Fruit fly (Drosophila melanogaster): ENCODE data around the gene CG5895.

CG5895 gene

DNA sequence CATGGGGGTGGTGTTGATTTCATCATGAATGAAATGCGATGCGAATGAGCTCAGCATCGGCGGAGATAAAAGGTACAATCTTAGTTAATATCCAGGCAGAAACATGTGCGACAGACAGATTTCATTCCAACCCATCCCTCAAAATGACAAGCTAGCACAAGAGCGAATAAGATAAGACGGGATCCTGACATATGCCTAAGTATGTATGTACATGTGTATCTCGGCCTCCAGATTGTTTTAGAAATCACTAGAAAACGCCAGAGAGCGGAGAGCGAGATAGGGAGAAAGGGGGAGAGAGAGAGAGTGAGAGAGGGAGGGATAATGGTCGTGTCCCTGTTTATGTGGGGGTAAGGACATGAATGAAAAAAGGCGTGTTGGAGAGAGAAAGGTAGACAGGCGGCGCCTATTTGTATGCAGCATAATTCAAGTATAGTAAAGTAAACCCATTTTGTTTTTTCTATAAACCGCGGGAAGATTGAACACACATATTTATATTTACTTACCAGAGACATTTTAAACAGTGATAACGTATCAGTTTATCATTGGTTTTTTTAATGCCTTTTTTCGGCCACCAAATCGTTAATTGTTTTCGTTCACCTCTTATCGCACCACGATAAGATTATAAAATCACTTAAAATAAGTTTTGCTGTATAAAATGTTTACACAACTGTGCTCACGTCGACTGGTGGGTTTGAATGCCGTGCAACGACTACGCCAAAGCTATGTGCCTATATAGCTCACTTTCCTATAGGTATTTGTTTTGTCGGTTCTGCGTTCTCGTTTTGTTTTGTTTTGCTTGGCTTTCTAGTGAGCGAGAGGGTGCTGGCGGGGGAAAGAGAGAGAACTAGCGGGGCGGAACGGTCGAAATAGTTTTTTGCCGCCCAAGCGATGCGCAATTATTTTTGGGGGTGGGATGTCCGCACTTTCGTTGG lies 14.9 kb downstream of the CG5895 start:
- TF ChIP-seq CG7101 (tag; optimal IDR thresholded peaks at IDR 0.05) (peak; percentile 38), CG5204 (GFP tag; optimal IDR thresholded peaks at IDR 0.05) (no peak), CG12768 (GFP tag; optimal IDR thresholded peaks at IDR 0.05) (peak; percentile 75), Mnt (GFP tag; optimal IDR thresholded peaks at IDR 0.05) (peak; percentile 79), bab1 (GFP tag; optimal IDR thresholded peaks at IDR 0.05) (no peak), pad (GFP tag; optimal IDR thresholded peaks at IDR 0.05) (peak; percentile 21), Clk (GFP tag; optimal IDR thresholded peaks at IDR 0.05) (peak; percentile 39), CG1620 (GFP tag; optimal IDR thresholded peaks at IDR 0.05) (peak; percentile 19), ovo (GFP tag; optimal IDR thresholded peaks at IDR 0.05) (peak; percentile 48), tj (GFP tag; optimal IDR thresholded peaks at IDR 0.05) (peak; percentile 17), toe (GFP tag; optimal IDR thresholded peaks at IDR 0.05) (no peak), CG33017 (tag; optimal IDR thresholded peaks at IDR 0.05) (peak; percentile 82), cic (GFP tag; optimal IDR thresholded peaks at IDR 0.05) (peak; percentile 93), CG7045 (GFP tag; optimal IDR thresholded peaks at IDR 0.05) (peak; percentile 23), cnc (optimal IDR thresholded peaks at IDR 0.05) (no peak), kay (GFP tag; ENCODE audit: borderline replicate concordance) (peak; percentile 47), CG11617 (GFP tag; optimal IDR thresholded peaks at IDR 0.05) (peak; percentile 78), Crg-1 (GFP tag; optimal IDR thresholded peaks at IDR 0.05) (peak; percentile 47), Hr96 (GFP tag; optimal IDR thresholded peaks at IDR 0.05) (peak; percentile 13), CG14711 (tag; optimal IDR thresholded peaks at IDR 0.05) (peak; percentile 33)

DNA sequence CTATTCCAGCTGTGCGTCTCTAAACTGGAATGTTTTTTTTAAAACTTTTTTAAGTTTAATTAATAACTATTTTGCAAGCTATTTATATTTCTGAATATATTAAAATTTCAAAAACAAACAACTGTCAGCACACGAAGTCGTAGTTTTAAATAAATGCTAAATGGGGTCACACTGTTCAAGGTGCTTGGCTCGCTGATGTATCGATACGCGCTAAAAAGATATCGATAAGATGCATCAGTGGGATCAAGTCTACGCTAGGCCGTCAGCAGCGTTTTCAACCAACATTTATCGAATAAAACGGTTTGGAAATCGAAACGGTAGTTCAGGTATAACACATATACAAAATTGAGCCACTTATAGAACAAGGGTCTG lies 15.6 kb downstream of the CG5895 start, which contains the start of gene Diap1:
Gene Diap1, minus strand, starts transcription at position 148 of the 372 bp plus-strand sequence.
- TF ChIP-seq kay (GFP tag; ENCODE audit: borderline replicate concordance) (peak; percentile 89), CG7101 (tag; optimal IDR thresholded peaks at IDR 0.05) (no peak), tj (GFP tag; optimal IDR thresholded peaks at IDR 0.05) (no peak), Crg-1 (GFP tag; optimal IDR thresholded peaks at IDR 0.05) (no peak), Mnt (GFP tag; optimal IDR thresholded peaks at IDR 0.05) (peak; percentile 35), toe (GFP tag; optimal IDR thresholded peaks at IDR 0.05) (peak; percentile 44), Clk (GFP tag; optimal IDR thresholded peaks at IDR 0.05) (no peak), pad (GFP tag; optimal IDR thresholded peaks at IDR 0.05) (no peak), ovo (GFP tag; optimal IDR thresholded peaks at IDR 0.05) (no peak), bab1 (GFP tag; optimal IDR thresholded peaks at IDR 0.05) (peak; percentile 33), CG1620 (GFP tag; optimal IDR thresholded peaks at IDR 0.05) (no peak), CG33017 (tag; optimal IDR thresholded peaks at IDR 0.05) (no peak), CG14711 (tag; optimal IDR thresholded peaks at IDR 0.05) (no peak), CG5204 (GFP tag; optimal IDR thresholded peaks at IDR 0.05) (no peak), cnc (optimal IDR thresholded peaks at IDR 0.05) (no peak), CG11617 (GFP tag; optimal IDR thresholded peaks at IDR 0.05) (no peak), cic (GFP tag; optimal IDR thresholded peaks at IDR 0.05) (no peak)

DNA sequence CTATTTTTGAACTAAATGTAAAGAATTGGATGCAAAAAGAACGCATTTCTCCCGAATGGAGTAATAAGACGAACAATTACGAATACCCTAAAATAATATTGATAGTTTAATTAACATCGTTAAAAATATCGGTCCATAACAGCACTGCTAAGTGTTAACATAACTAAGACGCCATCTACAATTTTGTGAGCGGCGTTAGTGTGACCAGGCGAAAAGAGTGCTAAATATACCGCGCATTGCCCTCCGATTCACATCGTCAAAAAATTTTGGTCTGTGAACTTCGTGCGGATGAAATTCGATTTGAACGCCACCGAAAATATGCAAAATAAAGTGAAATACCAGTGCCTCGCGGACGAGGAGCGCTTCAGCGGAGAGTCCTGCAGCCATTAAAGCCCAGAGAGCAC lies 16.4 kb downstream of the CG5895 start, which contains the start of gene Mbs:
Gene Mbs, plus strand, starts transcription at position 241 of the 404 bp plus-strand sequence.
- TF ChIP-seq CG11617 (GFP tag; optimal IDR thresholded peaks at IDR 0.05) (no peak), CG7045 (GFP tag; optimal IDR thresholded peaks at IDR 0.05) (no peak), cnc (optimal IDR thresholded peaks at IDR 0.05) (no peak), kay (GFP tag; ENCODE audit: borderline replicate concordance) (peak; percentile 60), cic (GFP tag; optimal IDR thresholded peaks at IDR 0.05) (no peak), CG5204 (GFP tag; optimal IDR thresholded peaks at IDR 0.05) (peak; percentile 22), Hr96 (GFP tag; optimal IDR thresholded peaks at IDR 0.05) (peak; percentile 56), CG7101 (tag; optimal IDR thresholded peaks at IDR 0.05) (peak; percentile 38), toe (GFP tag; optimal IDR thresholded peaks at IDR 0.05) (peak; percentile 29), pad (GFP tag; optimal IDR thresholded peaks at IDR 0.05) (no peak), CG14711 (tag; optimal IDR thresholded peaks at IDR 0.05) (peak; percentile 27), ovo (GFP tag; optimal IDR thresholded peaks at IDR 0.05) (no peak), CG12768 (GFP tag; optimal IDR thresholded peaks at IDR 0.05) (no peak), bab1 (GFP tag; optimal IDR thresholded peaks at IDR 0.05) (peak; percentile 33), tj (GFP tag; optimal IDR thresholded peaks at IDR 0.05) (no peak), Mnt (GFP tag; optimal IDR thresholded peaks at IDR 0.05) (peak; percentile 29), CG33017 (tag; optimal IDR thresholded peaks at IDR 0.05) (no peak), Clk (GFP tag; optimal IDR thresholded peaks at IDR 0.05) (no peak), CG1620 (GFP tag; optimal IDR thresholded peaks at IDR 0.05) (peak; percentile 24), Crg-1 (GFP tag; optimal IDR thresholded peaks at IDR 0.05) (no peak)

DNA sequence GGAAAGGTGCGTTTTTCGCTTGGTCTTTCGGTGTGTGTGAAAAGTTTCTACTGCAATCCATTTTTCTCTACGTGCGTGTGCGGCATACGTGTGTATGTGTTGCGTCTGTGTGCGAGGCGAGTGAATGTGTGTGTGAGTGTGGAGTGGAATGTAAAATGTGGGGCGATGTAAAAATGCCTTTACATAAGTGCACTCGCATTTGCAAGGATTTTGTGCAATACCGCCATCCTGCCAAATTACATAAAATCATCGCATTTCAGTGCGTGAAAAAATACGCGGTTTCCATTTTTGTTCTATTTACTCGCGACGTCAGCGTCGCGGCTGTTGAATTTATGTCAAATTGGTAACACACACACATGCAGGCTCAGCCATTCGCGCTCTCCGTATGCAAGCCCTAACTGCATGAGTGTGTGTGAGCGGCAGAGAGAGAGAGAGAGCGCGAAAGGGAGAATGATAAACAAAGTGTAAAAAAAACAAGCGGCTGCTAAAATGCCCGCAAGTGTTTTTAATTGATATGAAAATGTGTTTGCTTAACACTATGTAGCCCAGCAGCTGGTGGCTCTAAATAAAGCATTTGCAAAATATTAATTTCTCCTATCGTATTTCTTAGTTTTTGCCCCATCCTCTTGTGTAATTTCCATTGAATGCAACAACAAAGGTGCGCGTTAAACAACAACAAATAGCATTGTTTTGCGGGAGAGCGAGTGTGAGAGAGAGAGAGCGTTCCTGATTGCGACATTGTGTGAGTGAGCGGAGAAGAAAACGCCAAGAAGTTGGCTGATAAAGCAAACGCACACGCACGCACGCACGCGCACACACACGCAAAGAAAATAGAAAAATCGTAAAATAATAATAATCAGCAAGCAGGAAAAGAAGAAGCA lies 17.1 kb downstream of the CG5895 start:
- TF ChIP-seq cic (GFP tag; optimal IDR thresholded peaks at IDR 0.05), result peak; percentile 63
- TF ChIP-seq kay (GFP tag; ENCODE audit: borderline replicate concordance), result peak; percentile 42
- peak; percentile 94 for TF ChIP-seq CG12768 (GFP tag; optimal IDR thresholded peaks at IDR 0.05)
- no peak for TF ChIP-seq Hr96 (GFP tag; optimal IDR thresholded peaks at IDR 0.05)
- TF ChIP-seq CG1620 (GFP tag; optimal IDR thresholded peaks at IDR 0.05), result no peak
- TF ChIP-seq Mnt (GFP tag; optimal IDR thresholded peaks at IDR 0.05), result no peak
- TF ChIP-seq tj (GFP tag; optimal IDR thresholded peaks at IDR 0.05), result peak; percentile 17
- TF ChIP-seq toe (GFP tag; optimal IDR thresholded peaks at IDR 0.05), result no peak
- no peak for TF ChIP-seq CG7045 (GFP tag; optimal IDR thresholded peaks at IDR 0.05)
- TF ChIP-seq CG7101 (tag; optimal IDR thresholded peaks at IDR 0.05), result no peak
